Worm (Caenorhabditis elegans) whole organism, L3 larva: ENCODE results near the gene tth-1.

Experiments used
- R02D3.7 ChIP-seq: fragments of 150-350 bp; optimal IDR thresholded peaks from 2 replicates; lab custom pipeline; 2014; ENCODE audit warnings: missing biosample characterization, missing genetic modification characterization
- ZK546.5 ChIP-seq: sonication (generic microtip); optimal IDR thresholded peaks from 2 replicates; lab custom pipeline; 2017; ENCODE audit warnings: missing biosample characterization, missing genetic modification characterization
- aly-2 ChIP-seq: fragments of 150-350 bp; optimal IDR thresholded peaks from 2 replicates; lab custom pipeline; 2014; ENCODE audit warnings: missing biosample characterization, missing genetic modification characterization
- ceh-16 ChIP-seq: sonication (generic microtip); optimal IDR thresholded peaks from 2 replicates; lab custom pipeline; 2017; ENCODE audit warnings: missing biosample characterization, missing genetic modification characterization
- ceh-82 ChIP-seq: fragments of 150-350 bp; optimal IDR thresholded peaks from 2 replicates; lab custom pipeline; 2014; ENCODE audit warnings: missing biosample characterization, missing genetic modification characterization
- ceh-9 ChIP-seq: sonication (generic microtip); optimal IDR thresholded peaks from 2 replicates; lab custom pipeline; 2018; ENCODE audit warnings: missing biosample characterization, missing genetic modification characterization
- daf-12 ChIP-seq: fragments of 150-350 bp; optimal IDR thresholded peaks from 2 replicates; lab custom pipeline; 2014; ENCODE audit warnings: missing biosample characterization, missing genetic modification reagents, missing genetic modification characterization
- egl-27 ChIP-seq: sonication (generic microtip); optimal IDR thresholded peaks from 4 replicates; lab custom pipeline; 2017; ENCODE audit warnings: missing biosample characterization, missing genetic modification reagents, missing genetic modification characterization
- egl-5 ChIP-seq: fragments of 150-350 bp; optimal IDR thresholded peaks from 2 replicates; lab custom pipeline; 2017; ENCODE audit warnings: missing biosample characterization, missing genetic modification reagents, missing genetic modification characterization, inconsistent platforms
- elt-1 ChIP-seq: fragments of 150-350 bp; optimal IDR thresholded peaks from 2 replicates; lab custom pipeline; 2014; ENCODE audit warnings: missing biosample characterization, missing genetic modification characterization
- elt-2 ChIP-seq: sonication (generic microtip); optimal IDR thresholded peaks from 2 replicates; lab custom pipeline; 2016; ENCODE audit warnings: missing genetic modification reagents, mild to moderate bottlenecking, missing genetic modification characterization, missing compliant biosample characterization
- elt-3 ChIP-seq, 3 experiments: fragments of 150-350 bp in 1 of 3; sonication (generic microtip) in 2 of 3; optimal IDR thresholded peaks; 2 replicates in 2 of 3; 4 replicates in 1 of 3; lab custom pipeline; 2014 to 2017; ENCODE audit warnings: missing biosample characterization in 3 of 3, missing genetic modification characterization in 3 of 3
- eor-1 ChIP-seq, 2 experiments: fragments of 150-350 bp; optimal IDR thresholded peaks; 2 replicates each; lab custom pipeline; 2014 to 2018; ENCODE audit warnings: missing biosample characterization in 2 of 2, missing genetic modification characterization in 2 of 2
- fkh-2 ChIP-seq: fragments of 150-350 bp; optimal IDR thresholded peaks from 2 replicates; lab custom pipeline; 2014; ENCODE audit warnings: missing biosample characterization, missing genetic modification reagents, missing genetic modification characterization
- fos-1 ChIP-seq: fragments of 150-350 bp; optimal IDR thresholded peaks from 2 replicates; lab custom pipeline; 2014; ENCODE audit warnings: missing biosample characterization, missing genetic modification characterization
- hmg-11 ChIP-seq: sonication (generic microtip); optimal IDR thresholded peaks from 2 replicates; lab custom pipeline; 2016; ENCODE audit warnings: missing genetic modification characterization, missing compliant biosample characterization
- jun-1 ChIP-seq: fragments of 150-350 bp; optimal IDR thresholded peaks from 2 replicates; lab custom pipeline; 2014; ENCODE audit warnings: missing biosample characterization, missing genetic modification reagents, missing genetic modification characterization
- lin-15B ChIP-seq: fragments of 150-350 bp; optimal IDR thresholded peaks from 2 replicates; lab custom pipeline; 2014; ENCODE audit warnings: missing biosample characterization, missing genetic modification characterization
- lsy-12 ChIP-seq: sonication (generic microtip); optimal IDR thresholded peaks from 2 replicates; lab custom pipeline; 2016; ENCODE audit warnings: mild to moderate bottlenecking, missing genetic modification characterization, missing compliant biosample characterization
- mdl-1 ChIP-seq: fragments of 150-350 bp; optimal IDR thresholded peaks from 2 replicates; lab custom pipeline; 2014; ENCODE audit warnings: missing biosample characterization, missing genetic modification characterization
- mml-1 ChIP-seq: fragments of 150-350 bp; sonication (generic microtip); optimal IDR thresholded peaks from 3 replicates; lab custom pipeline; 2014; ENCODE audit warnings: missing biosample characterization, missing genetic modification characterization
- nfya-1 ChIP-seq: sonication (generic microtip); optimal IDR thresholded peaks from 2 replicates; lab custom pipeline; 2017; ENCODE audit warnings: missing genetic modification characterization, mild to moderate bottlenecking, missing compliant biosample characterization, antibody characterized with exemption, moderate library complexity; ENCODE audit not compliant: insufficient read depth
- nhr-11 ChIP-seq: fragments of 150-350 bp; optimal IDR thresholded peaks from 2 replicates; lab custom pipeline; 2014; ENCODE audit warnings: missing biosample characterization, missing genetic modification characterization
- nhr-12 ChIP-seq: fragments of 150-350 bp; optimal IDR thresholded peaks from 2 replicates; lab custom pipeline; 2014; ENCODE audit warnings: missing biosample characterization, missing genetic modification characterization
- nhr-23 ChIP-seq: fragments of 150-350 bp; optimal IDR thresholded peaks from 2 replicates; lab custom pipeline; 2014; ENCODE audit warnings: missing biosample characterization, missing genetic modification reagents, missing genetic modification characterization
- nhr-237 ChIP-seq: fragments of 150-350 bp; optimal IDR thresholded peaks from 2 replicates; lab custom pipeline; 2014; ENCODE audit warnings: missing biosample characterization, missing genetic modification characterization
- nhr-25 ChIP-seq: sonication (generic microtip); optimal IDR thresholded peaks from 2 replicates; lab custom pipeline; 2017; ENCODE audit warnings: missing biosample characterization, missing genetic modification characterization
- nhr-67 ChIP-seq: fragments of 150-350 bp; optimal IDR thresholded peaks from 2 replicates; lab custom pipeline; 2014; ENCODE audit warnings: missing biosample characterization, missing genetic modification characterization
- nhr-76 ChIP-seq: fragments of 150-350 bp; sonication (generic microtip); optimal IDR thresholded peaks from 5 replicates; lab custom pipeline; 2014; ENCODE audit warnings: missing biosample characterization, missing genetic modification characterization
- pqm-1 ChIP-seq: fragments of 150-350 bp; optimal IDR thresholded peaks from 2 replicates; lab custom pipeline; 2017; ENCODE audit warnings: missing biosample characterization, missing genetic modification characterization, inconsistent platforms
- skn-1 ChIP-seq: fragments of 150-350 bp; optimal IDR thresholded peaks from 2 replicates; lab custom pipeline; 2014; ENCODE audit warnings: missing biosample characterization, missing genetic modification characterization
- snpc-4 ChIP-seq: fragments of 150-350 bp; optimal IDR thresholded peaks from 2 replicates; lab custom pipeline; 2014; ENCODE audit warnings: missing biosample characterization, missing genetic modification characterization
- unc-39 ChIP-seq: sonication (generic microtip); optimal IDR thresholded peaks from 4 replicates; lab custom pipeline; 2017; ENCODE audit warnings: missing biosample characterization, missing genetic modification characterization
- unc-62 ChIP-seq: fragments of 150-350 bp; sonication (generic microtip); optimal IDR thresholded peaks from 4 replicates; lab custom pipeline; 2014; ENCODE audit warnings: missing biosample characterization, missing genetic modification reagents, missing genetic modification characterization
- zag-1 ChIP-seq: fragments of 150-350 bp; optimal IDR thresholded peaks from 2 replicates; lab custom pipeline; 2014; ENCODE audit warnings: missing biosample characterization, missing genetic modification characterization
- ztf-11 ChIP-seq: fragments of 150-350 bp; optimal IDR thresholded peaks from 2 replicates; lab custom pipeline; 2014; ENCODE audit warnings: missing biosample characterization, missing genetic modification characterization

tth-1 gene

DNA sequence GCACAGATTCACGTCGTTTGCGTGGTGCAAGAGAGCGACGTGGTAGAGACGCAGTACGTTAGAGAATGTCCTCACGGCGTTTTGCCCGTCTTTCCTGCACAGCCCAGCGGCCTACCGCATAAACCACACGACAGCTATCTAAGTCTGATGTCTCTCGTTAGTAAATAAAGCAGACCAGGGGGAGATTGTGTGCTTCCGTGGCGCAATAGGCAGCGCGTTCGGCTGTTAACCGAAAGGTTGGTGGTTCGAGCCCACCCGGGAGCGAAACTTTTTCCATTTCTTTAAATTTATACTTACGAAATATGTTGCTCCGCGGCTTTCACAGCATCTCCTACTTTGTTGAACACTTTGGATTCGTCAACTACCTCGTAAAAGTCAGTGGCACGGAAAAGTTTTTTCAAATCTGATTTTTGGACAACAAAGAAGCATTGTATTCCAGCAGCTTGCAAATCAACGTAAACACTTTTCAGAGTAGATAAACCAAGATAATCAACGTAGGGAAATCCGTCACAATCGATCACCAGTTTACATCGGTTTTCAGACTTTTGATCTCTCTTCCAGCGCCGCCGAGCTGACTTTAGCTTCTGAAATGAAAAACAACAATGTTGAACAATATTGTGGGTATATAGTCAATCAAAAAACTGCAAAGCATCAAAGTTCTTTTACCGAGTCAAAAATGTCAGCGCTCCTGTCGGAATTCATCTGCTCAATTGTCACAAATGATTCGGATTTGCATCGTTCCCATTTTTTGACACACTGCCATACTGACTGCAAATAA is 19.0 kb downstream of the tth-1 start (continued):
- TF ChIP-seq zag-1 (tag; lab: Kevin White, UChicago) = peak; percentile 20
- no peak for TF ChIP-seq snpc-4 (tag; lab: Kevin White, UChicago)
- TF ChIP-seq fkh-2 (tag; lab: Kevin White, UChicago) = no peak
- TF ChIP-seq lsy-12 (tag; lab: Kevin White, UChicago) = peak; percentile 90
- TF ChIP-seq unc-62 = peak; percentile 48
- no peak for TF ChIP-seq aly-2 (tag; lab: Kevin White, UChicago)
- peak; percentile 77 for TF ChIP-seq elt-2
- TF ChIP-seq nhr-12 (tag; lab: Kevin White, UChicago) = no peak
- TF ChIP-seq ZK546.5 (tag; lab: Kevin White, UChicago) = no peak
- TF ChIP-seq skn-1 (tag; lab: Kevin White, UChicago) = peak; percentile 94
- TF ChIP-seq nfya-1 (tag; lab: Kevin White, UChicago) = peak; percentile 79
- peak; percentile 94 for TF ChIP-seq egl-5
- no peak for TF ChIP-seq daf-12 (tag; lab: Kevin White, UChicago)
- no peak for TF ChIP-seq nhr-76 (tag; lab: Kevin White, UChicago)
- TF ChIP-seq fos-1 (tag; lab: Kevin White, UChicago) = peak; percentile 26

DNA sequence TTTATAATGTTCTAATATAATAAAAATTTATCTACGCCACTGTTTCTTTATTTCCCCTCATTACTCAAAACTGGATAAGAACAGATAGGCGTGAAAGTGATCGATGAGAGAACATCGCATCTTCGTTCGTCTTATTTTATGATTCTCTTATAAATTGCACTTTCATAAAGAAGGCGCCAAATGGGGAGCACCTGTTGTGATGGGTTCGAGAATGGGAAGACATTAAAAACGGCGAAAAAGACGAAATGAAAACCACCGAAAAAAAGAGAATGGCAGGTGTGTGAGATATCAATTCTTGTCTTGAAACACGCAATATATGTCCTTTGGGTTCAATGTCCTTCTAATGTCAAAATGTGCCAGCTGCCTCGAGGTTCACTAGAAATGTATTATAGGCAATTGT is 29.3 kb downstream of the tth-1 start:
- TF ChIP-seq snpc-4 (tag; lab: Kevin White, UChicago) (no peak), lin-15B (tag; lab: Kevin White, UChicago) (no peak), unc-39 (no peak), nfya-1 (tag; lab: Kevin White, UChicago) (no peak), elt-3 (tag; optimal IDR thresholded peaks at IDR 0.05; lab: Kevin White, UChicago) (no peak), fos-1 (tag; lab: Kevin White, UChicago) (no peak), mml-1 (tag; lab: Kevin White, UChicago) (no peak), egl-5 (no peak), hmg-11 (tag; lab: Kevin White, UChicago) (no peak), ztf-11 (no peak), nhr-237 (tag; lab: Kevin White, UChicago) (no peak), eor-1 (tag; optimal IDR thresholded peaks at IDR 0.05; lab: Kevin White, UChicago) (no peak), zag-1 (tag; lab: Kevin White, UChicago) (no peak), ceh-82 (tag; lab: Kevin White, UChicago) (no peak), unc-62 (no peak), ZK546.5 (tag; lab: Kevin White, UChicago) (no peak)
- TF ChIP-seq, all 47 proteins: peak for 0

DNA sequence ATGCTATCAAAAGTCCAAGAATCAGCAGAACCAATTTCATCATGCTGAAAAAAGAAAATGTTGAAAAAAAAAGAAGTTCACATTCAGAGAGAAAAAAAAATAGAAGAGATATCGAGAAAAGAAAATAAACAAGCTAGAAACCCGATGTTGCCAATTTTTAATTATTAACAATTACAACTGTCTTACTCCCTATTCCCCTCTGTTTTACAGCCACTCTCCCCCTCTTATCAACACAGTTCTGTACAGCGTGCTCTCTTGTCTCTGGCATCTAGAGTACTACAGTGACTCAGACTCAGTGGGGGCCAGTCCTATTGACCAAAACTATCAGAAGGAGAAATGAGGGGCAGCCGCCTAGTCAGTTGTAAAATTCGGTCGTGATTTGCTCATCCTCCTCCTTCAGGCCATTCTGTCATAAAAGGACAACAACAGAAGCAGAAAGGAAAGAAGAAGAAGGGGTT is 31.0 kb downstream of the tth-1 start, which contains the start of gene wrk-1:
Gene wrk-1 (minus strand): TSS at position 51 of the 458 bp plus-strand sequence.
- TF ChIP-seq nhr-11 (no peak), R02D3.7 (tag; lab: Kevin White, UChicago) (no peak), egl-27 (tag; lab: Kevin White, UChicago) (no peak), daf-12 (tag; lab: Kevin White, UChicago) (no peak), elt-2 (peak; percentile 17), elt-3 (tag; optimal IDR thresholded peaks at IDR 0.05; lab: Kevin White, UChicago) (no peak), snpc-4 (tag; lab: Kevin White, UChicago) (no peak), ceh-9 (tag; lab: Kevin White, UChicago) (no peak), mdl-1 (tag; lab: Kevin White, UChicago) (no peak), nhr-67 (no peak), nhr-25 (no peak), nhr-23 (no peak), mml-1 (tag; lab: Kevin White, UChicago) (no peak), ceh-16 (tag; lab: Kevin White, UChicago) (no peak), unc-62 (no peak), pqm-1 (tag; lab: Kevin White, UChicago) (peak; percentile 54)

DNA sequence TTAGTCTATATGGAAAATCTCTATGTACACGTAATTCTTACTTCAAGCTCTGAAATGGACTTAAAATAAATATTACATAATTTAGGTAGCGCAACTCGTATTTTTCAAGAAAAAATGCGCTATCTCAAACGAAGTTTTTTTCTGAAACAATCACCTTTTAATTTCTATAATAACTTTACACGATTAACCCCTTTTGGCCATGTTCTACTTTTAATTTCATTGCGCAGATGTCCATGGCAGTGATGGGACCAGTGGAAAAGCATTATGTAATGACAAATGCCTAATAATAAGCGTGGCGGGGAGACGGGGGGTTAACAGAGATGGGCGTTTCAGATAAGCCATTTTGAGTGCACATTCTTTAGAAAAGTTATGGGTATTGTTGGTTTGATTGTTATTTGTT is 32.0 kb downstream of the tth-1 start:
- TF ChIP-seq nhr-67 = no peak
- no peak for TF ChIP-seq elt-1 (tag; lab: Kevin White, UChicago)
- no peak for TF ChIP-seq zag-1 (tag; lab: Kevin White, UChicago)
- no peak for TF ChIP-seq jun-1
- no peak for TF ChIP-seq unc-62
